Fruit fly (Drosophila melanogaster) whole organism, embryonic: ENCODE measurements around the gene CG9498.

ENCODE experiments used
- ATbp ChIP-seq: fragments of 200-800 bp; sonication (Bioruptor generic); optimal IDR thresholded peaks from 2 replicates; lab custom pipeline; 2017; ENCODE audit warnings: missing biosample characterization, mild to moderate bottlenecking, missing genetic modification characterization, missing genetic modification reagents
- Asciz ChIP-seq: fragments of 200-800 bp; sonication (Bioruptor generic); optimal IDR thresholded peaks from 2 replicates; lab custom pipeline; 2017; ENCODE audit warnings: missing biosample characterization, mild to moderate bottlenecking, missing genetic modification characterization, missing genetic modification reagents
- Bteb2 ChIP-seq: fragments of 200-800 bp; sonication (Bioruptor generic); optimal IDR thresholded peaks from 2 replicates; lab custom pipeline; 2016; ENCODE audit warnings: missing biosample characterization, missing genetic modification characterization
- CG11085 ChIP-seq: fragments of 200-800 bp; sonication (Bioruptor generic); IDR thresholded peaks from 2 replicates; pipeline ENCODE4 v1.3.6; 2022; ENCODE audit warnings: missing biosample characterization, missing genetic modification characterization
- CG12391 ChIP-seq: fragments of 200-800 bp; sonication (Bioruptor generic); optimal IDR thresholded peaks from 3 replicates; lab custom pipeline; 2018; ENCODE audit warnings: missing biosample characterization, mild to moderate bottlenecking, missing genetic modification characterization, moderate library complexity
- CG15269 ChIP-seq: fragments of 200-800 bp; sonication (Bioruptor generic); optimal IDR thresholded peaks from 2 replicates; lab custom pipeline; 2018; ENCODE audit warnings: missing biosample characterization, mild to moderate bottlenecking, missing genetic modification characterization, moderate library complexity
- CG15479 ChIP-seq: fragments of 200-800 bp; sonication (Bioruptor generic); optimal IDR thresholded peaks from 3 replicates; lab custom pipeline; 2019; ENCODE audit warnings: missing biosample characterization, mild to moderate bottlenecking, missing genetic modification characterization, moderate library complexity
- CG15696 ChIP-seq: fragments of 200-800 bp; sonication (Bioruptor generic); optimal IDR thresholded peaks from 2 replicates; lab custom pipeline; 2019; ENCODE audit warnings: missing biosample characterization, mild to moderate bottlenecking, missing genetic modification characterization, moderate library complexity
- CG1602 ChIP-seq: fragments of 200-800 bp; sonication (Bioruptor generic); optimal IDR thresholded peaks from 3 replicates; lab custom pipeline; 2016; ENCODE audit warnings: missing biosample characterization, missing genetic modification characterization
- CG16779 ChIP-seq: fragments of 200-800 bp; sonication (Bioruptor generic); IDR thresholded peaks from 2 replicates; pipeline ENCODE4 v1.3.6; 2022; ENCODE audit warnings: missing biosample characterization, missing genetic modification characterization
- CG1792 ChIP-seq: fragments of 200-800 bp; sonication (Bioruptor generic); optimal IDR thresholded peaks from 2 replicates; lab custom pipeline; 2016; ENCODE audit warnings: missing biosample characterization, missing genetic modification characterization
- CG2199 ChIP-seq: fragments of 200-800 bp; sonication (Bioruptor generic); IDR thresholded peaks from 3 replicates; pipeline ENCODE4 v1.3.6; 2022; ENCODE audit warnings: missing biosample characterization, missing genetic modification characterization
- CG2678 ChIP-seq: fragments of 200-800 bp; sonication (Bioruptor generic); optimal IDR thresholded peaks from 3 replicates; lab custom pipeline; 2019; ENCODE audit warnings: missing biosample characterization, mild to moderate bottlenecking, missing genetic modification characterization, moderate library complexity
- CG2889 ChIP-seq: fragments of 200-800 bp; sonication (Bioruptor generic); IDR thresholded peaks from 3 replicates; pipeline ENCODE4 v1.3.6; 2022; ENCODE audit warnings: missing biosample characterization, missing genetic modification characterization
- CG31365 ChIP-seq: fragments of 200-800 bp; sonication (Bioruptor generic); optimal IDR thresholded peaks from 2 replicates; lab custom pipeline; 2018; ENCODE audit warnings: missing biosample characterization, mild to moderate bottlenecking, missing genetic modification characterization
- CG32767 ChIP-seq: fragments of 200-800 bp; sonication (Bioruptor generic); IDR thresholded peaks from 2 replicates; pipeline ENCODE4 v1.3.6; 2022; ENCODE audit warnings: missing biosample characterization, missing genetic modification characterization
- CG3847 ChIP-seq: fragments of 200-800 bp; sonication (Bioruptor generic); IDR thresholded peaks from 2 replicates; pipeline ENCODE4 v1.3.6; 2022; ENCODE audit warnings: missing biosample characterization, missing genetic modification characterization
- CG7928 ChIP-seq: fragments of 200-800 bp; sonication (Bioruptor generic); optimal IDR thresholded peaks from 2 replicates; lab custom pipeline; 2017; ENCODE audit warnings: missing biosample characterization, mild to moderate bottlenecking, missing genetic modification characterization
- CG9727 ChIP-seq: fragments of 200-800 bp; sonication (Bioruptor generic); optimal IDR thresholded peaks from 3 replicates; lab custom pipeline; 2017; ENCODE audit warnings: missing biosample characterization, mild to moderate bottlenecking, missing genetic modification characterization
- D19A ChIP-seq: fragments of 200-800 bp; optimal IDR thresholded peaks from 3 replicates; lab custom pipeline; 2019; ENCODE audit warnings: missing biosample characterization, mild to moderate bottlenecking, missing genetic modification characterization, moderate library complexity
- Dfd ChIP-seq, 2 experiments: fragments of >200 bp; optimal IDR thresholded peaks; 2 replicates each; lab custom pipeline; 2017; ENCODE audit warnings: missing biosample characterization in 2 of 2, missing genetic modification characterization in 2 of 2
- Dip2 ChIP-seq: fragments of 200-800 bp; sonication (Bioruptor generic); IDR thresholded peaks from 2 replicates; pipeline ENCODE4 v1.3.6; 2022; ENCODE audit warnings: missing biosample characterization, missing genetic modification characterization
- Hmx ChIP-seq: fragments of 200-800 bp; sonication (Bioruptor generic); optimal IDR thresholded peaks from 2 replicates; lab custom pipeline; 2016; ENCODE audit warnings: missing biosample characterization, missing genetic modification characterization
- Max ChIP-seq: fragments of 200-800 bp; sonication (Bioruptor generic); optimal IDR thresholded peaks from 2 replicates; lab custom pipeline; 2016; ENCODE audit warnings: missing biosample characterization, mild to moderate bottlenecking, missing genetic modification characterization
- Neu2 ChIP-seq: fragments of 200-800 bp; sonication (Bioruptor generic); optimal IDR thresholded peaks from 3 replicates; lab custom pipeline; 2016; ENCODE audit warnings: missing biosample characterization, missing genetic modification characterization, borderline replicate concordance
- Opbp ChIP-seq: fragments of 200-800 bp; sonication (Bioruptor generic); IDR thresholded peaks from 3 replicates; pipeline ENCODE4 v1.3.6; 2022; ENCODE audit warnings: missing biosample characterization, missing genetic modification characterization; ENCODE audit not compliant: partially characterized antibody
- Scr ChIP-seq: fragments of 200-800 bp; sonication (Bioruptor generic); IDR thresholded peaks from 2 replicates; pipeline ENCODE4 v1.3.6; 2022; ENCODE audit warnings: missing biosample characterization, missing genetic modification characterization; ENCODE audit not compliant: partially characterized antibody
- Side ChIP-seq: fragments of 200-800 bp; sonication (Bioruptor generic); optimal IDR thresholded peaks from 2 replicates; lab custom pipeline; 2016; ENCODE audit warnings: missing biosample characterization, missing genetic modification characterization
- caup ChIP-seq: fragments of 200-800 bp; sonication (Bioruptor generic); optimal IDR thresholded peaks from 3 replicates; lab custom pipeline; 2017; ENCODE audit warnings: missing biosample characterization, mild to moderate bottlenecking, missing genetic modification characterization, moderate library complexity; ENCODE audit not compliant: severe bottlenecking
- chinmo ChIP-seq: fragments of 200-800 bp; sonication (Bioruptor generic); IDR thresholded peaks from 4 replicates; pipeline ENCODE4 v1.3.6; 2022; ENCODE audit warnings: missing biosample characterization, missing genetic modification characterization; ENCODE audit not compliant: partially characterized antibody
- fd102C ChIP-seq: fragments of 200-800 bp; sonication (Bioruptor generic); optimal IDR thresholded peaks from 2 replicates; lab custom pipeline; 2018; ENCODE audit warnings: missing biosample characterization, mild to moderate bottlenecking, missing genetic modification characterization, moderate library complexity
- fd64A ChIP-seq: fragments of 200-800 bp; sonication (Bioruptor generic); optimal IDR thresholded peaks from 3 replicates; lab custom pipeline; 2018; ENCODE audit warnings: missing biosample characterization, mild to moderate bottlenecking, missing genetic modification characterization
- fd96Cb ChIP-seq: fragments of 200-800 bp; sonication (Bioruptor generic); optimal IDR thresholded peaks from 2 replicates; lab custom pipeline; 2018; ENCODE audit warnings: missing biosample characterization, mild to moderate bottlenecking, missing genetic modification characterization, moderate library complexity
- ham ChIP-seq: fragments of 200-800 bp; sonication (Bioruptor generic); IDR thresholded peaks from 2 replicates; pipeline ENCODE4 v1.3.6; 2022; ENCODE audit warnings: missing biosample characterization, missing genetic modification characterization
- ind ChIP-seq: fragments of 200-800 bp; sonication (Bioruptor generic); optimal IDR thresholded peaks from 3 replicates; lab custom pipeline; 2016; ENCODE audit warnings: missing biosample characterization, missing genetic modification characterization
- jumu ChIP-seq: fragments of 200-800 bp; sonication (Bioruptor generic); optimal IDR thresholded peaks from 3 replicates; lab custom pipeline; 2016; ENCODE audit warnings: missing biosample characterization, missing genetic modification characterization
- klu ChIP-seq: fragments of 200-800 bp; sonication (Bioruptor generic); IDR thresholded peaks from 2 replicates; pipeline ENCODE4 v1.3.6; 2022; ENCODE audit warnings: missing biosample characterization, missing genetic modification characterization
- lab ChIP-seq: fragments of 200-800 bp; sonication (Bioruptor generic); optimal IDR thresholded peaks from 3 replicates; lab custom pipeline; 2017; ENCODE audit warnings: missing biosample characterization, missing genetic modification characterization, mild to moderate bottlenecking, moderate library complexity, missing genetic modification reagents
- nerfin-2 ChIP-seq: fragments of 200-800 bp; sonication (Bioruptor generic); IDR thresholded peaks from 2 replicates; pipeline ENCODE4 v1.3.6; 2022; ENCODE audit warnings: missing biosample characterization, missing genetic modification characterization; ENCODE audit not compliant: partially characterized antibody
- pan ChIP-seq, 4 experiments: fragments of >200 bp in 3 of 4; fragments of 200-800 bp in 1 of 4; sonication (Bioruptor generic) in 1 of 4; optimal IDR thresholded peaks in 3 of 4; IDR thresholded peaks in 1 of 4; 2 replicates each; pipeline versions ENCODE4 v1.3.6 to Lab custom; 2017 to 2022; ENCODE audit warnings: missing biosample characterization in 2 of 4, missing genetic modification characterization in 2 of 4, mixed read lengths in 1 of 4
- pfk ChIP-seq: fragments of 200-800 bp; sonication (Bioruptor generic); optimal IDR thresholded peaks from 2 replicates; lab custom pipeline; 2018; ENCODE audit warnings: missing biosample characterization, mild to moderate bottlenecking, missing genetic modification characterization, moderate library complexity
- pzg ChIP-seq: fragments of 200-800 bp; sonication (Bioruptor generic); optimal IDR thresholded peaks from 3 replicates; lab custom pipeline; 2018; ENCODE audit warnings: missing biosample characterization, mild to moderate bottlenecking, missing genetic modification characterization, moderate library complexity
- sug ChIP-seq: fragments of 200-800 bp; optimal IDR thresholded peaks from 2 replicates; lab custom pipeline; 2019; ENCODE audit warnings: missing biosample characterization, mild to moderate bottlenecking, missing genetic modification characterization, moderate library complexity
- trem ChIP-seq: fragments of 200-800 bp; optimal IDR thresholded peaks from 3 replicates; lab custom pipeline; 2019; ENCODE audit warnings: missing biosample characterization, mild to moderate bottlenecking, missing genetic modification characterization, moderate library complexity
- unc-4 ChIP-seq: fragments of 200-800 bp; sonication (Bioruptor generic); IDR thresholded peaks from 2 replicates; pipeline ENCODE4 v1.3.6; 2022; ENCODE audit warnings: missing biosample characterization, missing genetic modification characterization; ENCODE audit not compliant: partially characterized antibody
- zen2 ChIP-seq: fragments of 200-800 bp; sonication (Bioruptor generic); IDR thresholded peaks from 3 replicates; pipeline ENCODE4 v1.3.6; 2022; ENCODE audit warnings: missing biosample characterization, missing genetic modification characterization; ENCODE audit not compliant: partially characterized antibody
- zfh1 ChIP-seq: fragments of 200-800 bp; sonication (Bioruptor generic); IDR thresholded peaks from 3 replicates; pipeline ENCODE4 v1.3.6; 2022; ENCODE audit warnings: missing biosample characterization, missing genetic modification characterization

The CG9498 gene

DNA sequence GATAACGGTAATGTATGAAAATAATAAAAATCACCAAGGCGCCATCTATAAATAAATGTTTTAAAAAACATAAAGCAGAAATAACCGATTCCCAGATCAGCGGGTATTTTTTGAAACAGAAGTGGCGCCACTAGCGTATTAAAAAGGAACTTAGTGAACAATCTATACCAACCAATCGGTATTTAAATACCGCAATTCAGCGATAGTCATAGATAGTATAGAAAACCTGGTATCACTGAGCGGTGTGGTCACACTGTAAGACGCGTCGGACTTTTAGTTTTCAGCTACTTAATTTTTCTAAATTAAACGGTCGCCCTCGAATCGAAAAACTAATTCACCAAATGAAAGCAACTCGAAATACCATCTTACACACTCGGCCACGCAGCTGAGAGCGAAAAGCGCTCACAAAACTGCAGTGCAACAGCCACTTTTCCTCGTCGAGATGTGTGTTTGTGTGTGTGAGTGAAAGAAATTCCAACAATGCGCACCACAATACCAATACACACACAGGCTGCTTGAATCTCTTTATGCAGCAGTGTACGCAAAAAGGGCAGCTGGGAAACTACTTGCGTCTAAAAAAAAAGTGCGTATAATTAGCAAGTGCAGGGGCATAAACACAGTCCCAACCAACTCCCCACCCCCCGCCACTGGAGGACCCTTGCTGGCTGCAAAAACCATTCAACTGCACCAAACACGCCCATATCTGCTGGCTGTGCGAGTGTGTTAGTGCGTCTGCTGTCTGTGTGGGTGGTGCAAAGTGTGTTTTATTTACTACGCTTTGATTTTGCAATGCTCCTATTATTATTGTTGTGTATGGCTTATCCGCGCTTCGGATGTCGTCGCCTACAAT is 27.1 kb downstream of the CG9498 start, which contains the start of gene PDZ-GEF (continued):
- TF ChIP-seq chinmo: no peak
- peak; percentile 46 for TF ChIP-seq CG12391
- peak; percentile 80 for TF ChIP-seq CG2199 (GFP tag; lab: Robert Waterston, UW)
- TF ChIP-seq Bteb2: no peak
- TF ChIP-seq lab (GFP tag; lab: Kevin White, UChicago): no peak
- TF ChIP-seq CG7928: no peak
- TF ChIP-seq CG1602 (GFP tag; lab: Kevin White, UChicago): peak; percentile 45
- TF ChIP-seq pan (optimal IDR thresholded peaks at IDR 0.05; lab: Kevin White, UChicago): no peak
- TF ChIP-seq pan (GFP tag; optimal IDR thresholded peaks at IDR 0.05 in 1 of 2, IDR thresholded peaks at IDR 0.05 in 1 of 2): peak in 1 of 2 experiments; percentile 47
- TF ChIP-seq pzg (GFP tag; lab: Kevin White, UChicago): peak; percentile 89
- TF ChIP-seq Neu2: no peak
- TF ChIP-seq CG15696 (tag; lab: Kevin White, UChicago): peak; percentile 68
- TF ChIP-seq Max: peak; percentile 34
- TF ChIP-seq Scr (GFP tag; lab: Robert Waterston, UW): peak; percentile 60
- TF ChIP-seq CG1792 (GFP tag; lab: Kevin White, UChicago): no peak
- TF ChIP-seq ham (GFP tag; lab: Robert Waterston, UW): no peak
- TF ChIP-seq CG11085: no peak
- peak; percentile 59 for TF ChIP-seq CG3847 (GFP tag; lab: Robert Waterston, UW)
- peak; percentile 54; the same call in 1 of the 2 replicates for TF ChIP-seq CG32767 (GFP tag; lab: Robert Waterston, UW)
- peak; percentile 70 for TF ChIP-seq trem (tag; lab: Kevin White, UChicago)
- TF ChIP-seq nerfin-2 (GFP tag; lab: Robert Waterston, UW): peak; percentile 44; the same call in 1 of the 2 replicates
- TF ChIP-seq Side: peak; percentile 42
- no peak for TF ChIP-seq Asciz (GFP tag; lab: Kevin White, UChicago)
- peak; percentile 73 for TF ChIP-seq zfh1
- no peak for TF ChIP-seq zen2 (GFP tag; lab: Robert Waterston, UW)
- peak; percentile 41 for TF ChIP-seq CG31365 (tag; lab: Kevin White, UChicago)
- no peak for TF ChIP-seq CG9727
- TF ChIP-seq Dip2 (GFP tag; lab: Robert Waterston, UW): no peak
- TF ChIP-seq CG15479 (GFP tag; lab: Kevin White, UChicago): peak; percentile 87
- TF ChIP-seq klu (GFP tag; lab: Robert Waterston, UW): no peak
- TF ChIP-seq CG2889 (GFP tag; lab: Robert Waterston, UW): no peak
- TF ChIP-seq ATbp (GFP tag; lab: Kevin White, UChicago): no peak
- TF ChIP-seq unc-4 (GFP tag; lab: Robert Waterston, UW): peak; percentile 61
- peak; percentile 15 for TF ChIP-seq fd102C (GFP tag; lab: Kevin White, UChicago)
- peak; percentile 68; the same call in 2 of the 3 replicates for TF ChIP-seq Opbp (GFP tag; lab: Robert Waterston, UW)
- peak; percentile 21 for TF ChIP-seq sug
- TF ChIP-seq CG2678 (tag; lab: Kevin White, UChicago): no peak
- TF ChIP-seq CG15269 (tag; lab: Kevin White, UChicago): no peak
- TF ChIP-seq CG16779 (GFP tag; lab: Robert Waterston, UW): no peak
- TF ChIP-seq ind: peak; percentile 31
- TF ChIP-seq fd64A (GFP tag; lab: Kevin White, UChicago): no peak
- TF ChIP-seq Dfd (GFP tag; optimal IDR thresholded peaks at IDR 0.05; lab: Kevin White, UChicago): no peak
- no peak for TF ChIP-seq pfk (GFP tag; lab: Kevin White, UChicago)
- peak; percentile 49 for TF ChIP-seq caup (GFP tag; lab: Kevin White, UChicago)
- no peak for TF ChIP-seq D19A (tag; lab: Kevin White, UChicago)
- no peak for TF ChIP-seq Hmx
- TF ChIP-seq jumu: peak; percentile 48
- peak; percentile 15 for TF ChIP-seq fd96Cb (tag; lab: Kevin White, UChicago)
